Fruit fly (Drosophila melanogaster): ENCODE measurements around the gene Spn77Ba.

Spn77Ba gene

DNA sequence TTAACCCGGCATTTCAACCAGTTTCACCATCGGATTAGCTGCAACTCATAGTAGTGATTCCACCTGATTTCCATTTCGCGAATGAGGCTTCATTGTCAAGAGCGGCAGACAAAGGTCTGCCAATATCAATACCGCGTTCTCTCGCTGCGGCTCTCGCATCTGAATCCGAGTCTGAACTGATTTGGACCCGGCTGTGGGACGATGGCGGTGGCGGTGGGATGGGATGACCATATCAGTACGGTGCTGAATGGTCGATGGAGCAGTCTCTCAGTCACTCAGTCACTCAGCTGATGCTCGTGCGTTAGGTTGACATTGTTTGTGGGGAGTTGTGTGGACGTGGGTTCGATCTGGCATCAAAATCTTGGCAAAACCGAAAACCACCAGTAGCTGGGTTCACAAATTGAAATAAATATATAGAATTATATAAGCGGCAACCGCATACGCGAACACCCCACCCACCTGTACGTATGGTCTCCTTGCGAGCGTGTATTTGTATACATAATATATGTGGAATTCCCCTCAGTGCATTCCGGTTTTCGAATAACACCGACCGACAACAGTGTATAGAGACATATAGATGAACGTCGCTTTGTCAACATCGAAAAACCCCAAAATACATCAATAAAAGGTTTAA lies at the start of gene Spn77Ba:
Spn77Ba (plus strand) TSS at position 235 of the 634 bp plus-strand sequence.
- TF ChIP-seq CG14655 (GFP tag; optimal IDR thresholded peaks at IDR 0.05) = no peak
- TF ChIP-seq CG8159 (tag; optimal IDR thresholded peaks at IDR 0.05) = no peak
- TF ChIP-seq EcR (GFP tag; optimal IDR thresholded peaks at IDR 0.05) = peak; percentile 45
- TF ChIP-seq CG32121 (GFP tag; IDR thresholded peaks at IDR 0.05) = no peak
- TF ChIP-seq gl (tag; optimal IDR thresholded peaks at IDR 0.05) = peak; percentile 70
- TF ChIP-seq Pif1A (GFP tag; optimal IDR thresholded peaks at IDR 0.05) = peak; percentile 12
- TF ChIP-seq CG9948 (tag; optimal IDR thresholded peaks at IDR 0.05) = no peak
- no peak for TF ChIP-seq rn (GFP tag; IDR thresholded peaks at IDR 0.05)
- TF ChIP-seq CG4496 (GFP tag; IDR thresholded peaks at IDR 0.05) = peak; percentile 69; the same call in 2 of the 3 replicates
- no peak for TF ChIP-seq CG8301 (tag; optimal IDR thresholded peaks at IDR 0.05)
- TF ChIP-seq CG12605 (GFP tag; IDR thresholded peaks at IDR 0.05) = no peak; the same call in 1 of the 2 replicates
- TF ChIP-seq CG10348 (GFP tag; IDR thresholded peaks at IDR 0.05) = 0 out of 2 replicates have a peak, but pooled peaks have one; percentile 19
- peak; percentile 65; the same call in 1 of the 2 replicates for TF ChIP-seq Ets98B (GFP tag; IDR thresholded peaks at IDR 0.05)
- no peak for TF ChIP-seq CG17806 (tag; optimal IDR thresholded peaks at IDR 0.05)
- peak; percentile 57; the same call in 1 of the 3 replicates for TF ChIP-seq fd96Ca (GFP tag; IDR thresholded peaks at IDR 0.05)
- no peak for TF ChIP-seq CG15710 (tag; optimal IDR thresholded peaks at IDR 0.05)
- no peak for TF ChIP-seq CG13204 (GFP tag; optimal IDR thresholded peaks at IDR 0.05)
- TF ChIP-seq Pif1B (GFP tag; optimal IDR thresholded peaks at IDR 0.05) = peak; percentile 39
- TF ChIP-seq Snoo (tag; optimal IDR thresholded peaks at IDR 0.05) = no peak
- TF ChIP-seq CG34367 (tag; optimal IDR thresholded peaks at IDR 0.05) = peak; percentile 33
- no peak for TF ChIP-seq D1 (tag; optimal IDR thresholded peaks at IDR 0.05)

DNA sequence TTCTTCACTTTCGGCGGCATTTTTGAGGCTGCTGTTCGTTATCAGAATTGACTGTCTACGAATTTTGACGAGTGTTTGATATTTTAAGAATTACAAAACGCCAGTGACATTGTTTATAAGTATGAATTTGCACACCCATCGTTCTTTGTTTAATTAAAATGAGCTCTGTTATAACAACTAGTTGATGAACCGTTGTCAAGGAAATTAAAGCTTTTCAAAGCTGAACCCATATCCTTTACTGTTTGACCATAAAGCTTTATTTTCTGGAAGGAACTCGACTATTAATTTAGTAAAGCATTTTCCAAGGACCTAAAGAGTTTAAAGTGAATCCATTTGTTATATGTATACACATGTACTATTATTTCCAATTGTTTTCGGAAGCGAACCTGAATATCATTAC lies 41.8 kb upstream of the Spn77Ba start, which contains the start of gene CG17122:
CG17122 (minus strand) TSS at position 101 of the 400 bp plus-strand sequence.
- no peak for TF ChIP-seq CG34367 (tag; optimal IDR thresholded peaks at IDR 0.05)
- TF ChIP-seq rn (GFP tag; IDR thresholded peaks at IDR 0.05) = no peak
- no peak for TF ChIP-seq Ets98B (GFP tag; IDR thresholded peaks at IDR 0.05)
- TF ChIP-seq EcR (GFP tag; optimal IDR thresholded peaks at IDR 0.05) = no peak
- TF ChIP-seq CG13204 (GFP tag; optimal IDR thresholded peaks at IDR 0.05) = no peak
- TF ChIP-seq Pif1B (GFP tag; optimal IDR thresholded peaks at IDR 0.05) = no peak
- TF ChIP-seq Snoo (tag; optimal IDR thresholded peaks at IDR 0.05) = no peak
- TF ChIP-seq CG10348 (GFP tag; IDR thresholded peaks at IDR 0.05) = no peak
- no peak for TF ChIP-seq Pif1A (GFP tag; optimal IDR thresholded peaks at IDR 0.05)
- TF ChIP-seq gl (tag; optimal IDR thresholded peaks at IDR 0.05) = no peak
- no peak for TF ChIP-seq CG4496 (GFP tag; IDR thresholded peaks at IDR 0.05)
- TF ChIP-seq CG17806 (tag; optimal IDR thresholded peaks at IDR 0.05) = no peak
- TF ChIP-seq CG15710 (tag; optimal IDR thresholded peaks at IDR 0.05) = no peak
- TF ChIP-seq CG14655 (GFP tag; optimal IDR thresholded peaks at IDR 0.05) = no peak
- TF ChIP-seq CG8301 (tag; optimal IDR thresholded peaks at IDR 0.05) = no peak
- no peak for TF ChIP-seq CG12605 (GFP tag; IDR thresholded peaks at IDR 0.05)
- TF ChIP-seq CG32121 (GFP tag; IDR thresholded peaks at IDR 0.05) = no peak
- no peak for TF ChIP-seq fd96Ca (GFP tag; IDR thresholded peaks at IDR 0.05)
- no peak for TF ChIP-seq CG8159 (tag; optimal IDR thresholded peaks at IDR 0.05)
- no peak for TF ChIP-seq CG9948 (tag; optimal IDR thresholded peaks at IDR 0.05)

DNA sequence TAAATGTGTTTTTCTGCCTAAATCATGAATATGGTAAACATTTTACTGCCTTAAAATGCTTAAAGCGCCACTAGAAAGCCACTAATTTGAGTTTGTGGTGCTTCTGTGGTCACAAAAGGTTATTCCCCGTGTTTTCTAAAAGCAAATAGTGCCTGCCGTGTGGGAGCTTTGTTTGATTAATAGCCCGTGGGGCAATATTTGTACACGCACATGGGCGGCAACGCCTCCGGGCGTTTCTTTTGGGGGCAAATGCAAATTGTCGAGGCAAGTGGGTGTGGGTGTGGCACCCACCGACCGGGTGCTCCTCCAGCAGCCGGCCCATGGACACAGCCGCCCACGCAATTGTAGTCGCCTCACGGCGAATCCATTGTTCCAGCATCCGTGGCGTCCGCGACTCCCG lies 41.1 kb upstream of the Spn77Ba start:
- no peak for TF ChIP-seq Snoo (tag; optimal IDR thresholded peaks at IDR 0.05)
- TF ChIP-seq CG8159 (tag; optimal IDR thresholded peaks at IDR 0.05) = no peak
- TF ChIP-seq fd96Ca (GFP tag; IDR thresholded peaks at IDR 0.05) = no peak
- TF ChIP-seq Ets98B (GFP tag; IDR thresholded peaks at IDR 0.05) = no peak
- TF ChIP-seq EcR (GFP tag; optimal IDR thresholded peaks at IDR 0.05) = no peak
- no peak for TF ChIP-seq CG12605 (GFP tag; IDR thresholded peaks at IDR 0.05)
- TF ChIP-seq Pif1A (GFP tag; optimal IDR thresholded peaks at IDR 0.05) = no peak
- no peak for TF ChIP-seq CG32121 (GFP tag; IDR thresholded peaks at IDR 0.05)
- no peak for TF ChIP-seq CG17806 (tag; optimal IDR thresholded peaks at IDR 0.05)
- no peak for TF ChIP-seq CG34367 (tag; optimal IDR thresholded peaks at IDR 0.05)

DNA sequence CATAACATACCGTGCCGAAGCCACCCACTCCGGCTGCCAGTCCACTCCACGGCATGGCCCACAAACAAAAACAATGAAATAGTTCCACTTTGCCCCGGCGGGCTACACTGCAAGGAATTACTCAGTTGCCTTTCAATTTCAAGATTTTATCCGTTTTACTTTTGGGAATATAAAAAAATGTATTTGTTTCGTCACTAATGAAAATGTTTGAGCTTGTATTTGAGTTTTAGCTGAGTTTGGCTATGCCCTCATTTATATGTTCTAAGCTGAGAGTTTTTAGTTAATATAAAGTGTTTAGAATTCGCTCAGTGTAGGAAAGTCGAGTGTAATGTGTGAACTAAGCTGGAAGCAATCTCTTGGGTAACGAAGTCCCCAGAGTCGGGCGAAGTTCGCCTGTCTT lies 40.4 kb upstream of the Spn77Ba start:
- TF ChIP-seq CG8301 (tag; optimal IDR thresholded peaks at IDR 0.05) (no peak), CG15710 (tag; optimal IDR thresholded peaks at IDR 0.05) (no peak), Pif1A (GFP tag; optimal IDR thresholded peaks at IDR 0.05) (peak; percentile 43), EcR (GFP tag; optimal IDR thresholded peaks at IDR 0.05) (no peak), gl (tag; optimal IDR thresholded peaks at IDR 0.05) (no peak), CG8159 (tag; optimal IDR thresholded peaks at IDR 0.05) (peak; percentile 39), CG4496 (GFP tag; IDR thresholded peaks at IDR 0.05) (no peak), Pif1B (GFP tag; optimal IDR thresholded peaks at IDR 0.05) (peak; percentile 7), Snoo (tag; optimal IDR thresholded peaks at IDR 0.05) (no peak), rn (GFP tag; IDR thresholded peaks at IDR 0.05) (no peak), CG14655 (GFP tag; optimal IDR thresholded peaks at IDR 0.05) (peak; percentile 47), fd96Ca (GFP tag; IDR thresholded peaks at IDR 0.05) (0 out of 3 replicates have a peak, but pooled peaks have one; percentile 35), CG9948 (tag; optimal IDR thresholded peaks at IDR 0.05) (no peak), CG10348 (GFP tag; IDR thresholded peaks at IDR 0.05) (no peak), CG13204 (GFP tag; optimal IDR thresholded peaks at IDR 0.05) (no peak), CG34367 (tag; optimal IDR thresholded peaks at IDR 0.05) (no peak), Ets98B (GFP tag; IDR thresholded peaks at IDR 0.05) (0 out of 2 replicates have a peak, but pooled peaks have one; percentile 48), CG12605 (GFP tag; IDR thresholded peaks at IDR 0.05) (no peak), CG17806 (tag; optimal IDR thresholded peaks at IDR 0.05) (no peak), CG32121 (GFP tag; IDR thresholded peaks at IDR 0.05) (0 out of 2 replicates have a peak, but pooled peaks have one; percentile 37), D1 (tag; optimal IDR thresholded peaks at IDR 0.05) (no peak)

DNA sequence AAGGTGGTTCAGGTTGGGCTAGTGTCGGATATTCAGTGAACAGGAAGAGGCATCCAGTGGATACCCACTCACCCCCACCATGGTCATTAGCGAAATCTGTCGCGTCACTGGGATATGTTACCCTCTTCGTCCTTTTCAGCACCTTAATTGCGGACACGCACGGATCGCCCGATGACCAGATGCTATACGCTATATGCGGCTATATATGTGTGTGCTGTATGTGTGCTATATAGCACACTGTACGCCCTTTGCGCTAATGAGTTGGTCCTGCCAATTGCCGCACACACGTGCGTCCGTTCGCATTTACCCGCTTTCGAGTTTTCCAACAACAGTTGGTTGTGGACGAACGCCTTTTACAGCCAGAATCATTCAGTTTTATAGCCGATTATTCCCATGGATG lies 35.7 kb upstream of the Spn77Ba start:
- no peak for TF ChIP-seq Pif1A (GFP tag; optimal IDR thresholded peaks at IDR 0.05)
- TF ChIP-seq CG8159 (tag; optimal IDR thresholded peaks at IDR 0.05) = no peak
- TF ChIP-seq CG13204 (GFP tag; optimal IDR thresholded peaks at IDR 0.05) = no peak
- TF ChIP-seq rn (GFP tag; IDR thresholded peaks at IDR 0.05) = no peak
- no peak for TF ChIP-seq CG15710 (tag; optimal IDR thresholded peaks at IDR 0.05)
- TF ChIP-seq CG12605 (GFP tag; IDR thresholded peaks at IDR 0.05) = no peak
- TF ChIP-seq EcR (GFP tag; optimal IDR thresholded peaks at IDR 0.05) = no peak
- TF ChIP-seq gl (tag; optimal IDR thresholded peaks at IDR 0.05) = no peak
- TF ChIP-seq CG4496 (GFP tag; IDR thresholded peaks at IDR 0.05) = no peak
- no peak for TF ChIP-seq CG9948 (tag; optimal IDR thresholded peaks at IDR 0.05)
- no peak for TF ChIP-seq Pif1B (GFP tag; optimal IDR thresholded peaks at IDR 0.05)
- no peak for TF ChIP-seq D1 (tag; optimal IDR thresholded peaks at IDR 0.05)
- no peak for TF ChIP-seq Ets98B (GFP tag; IDR thresholded peaks at IDR 0.05)
- TF ChIP-seq Snoo (tag; optimal IDR thresholded peaks at IDR 0.05) = no peak
- no peak for TF ChIP-seq CG32121 (GFP tag; IDR thresholded peaks at IDR 0.05)
- TF ChIP-seq fd96Ca (GFP tag; IDR thresholded peaks at IDR 0.05) = no peak
- TF ChIP-seq CG8301 (tag; optimal IDR thresholded peaks at IDR 0.05) = no peak
- no peak for TF ChIP-seq CG10348 (GFP tag; IDR thresholded peaks at IDR 0.05)

Measured in whole organism, pupa.